Worm (Caenorhabditis elegans): Measurements from ENCODE around the gene klc-2.

The klc-2 gene

DNA sequence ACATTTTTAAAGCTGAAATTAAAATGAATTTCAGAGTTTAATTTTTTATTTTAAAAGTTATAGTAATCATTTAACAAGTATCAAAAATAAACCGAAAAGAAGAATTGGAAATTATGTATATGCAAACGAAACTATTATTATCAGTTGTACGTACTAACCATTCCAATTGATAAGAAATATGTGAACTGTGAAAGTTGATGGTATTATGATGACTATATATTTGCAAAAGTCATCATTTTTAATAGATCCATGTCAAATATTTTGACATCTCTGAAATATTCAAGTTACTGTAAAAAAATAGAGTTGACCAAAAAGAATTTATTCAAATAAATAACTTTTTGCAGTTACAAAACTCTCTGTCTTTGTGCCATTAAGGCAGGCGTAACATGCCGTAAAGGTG, 33.2 kb downstream of the klc-2 start, which contains the start of gene ugt-48:
Gene ugt-48 (minus strand): TSS at position 12 of the 400 bp plus-strand sequence.
- TF ChIP-seq elt-2 (tag; optimal IDR thresholded peaks at IDR 0.05) (peak; percentile 33), snpc-4 (tag; optimal IDR thresholded peaks at IDR 0.05) (no peak), pqm-1 (tag; optimal IDR thresholded peaks at IDR 0.05) (peak; percentile 21)

ce11 chrV:5538500-5538899, 42.7 kb downstream of the klc-2 start, which contains the start of gene cft-1:
Gene cft-1, plus strand, starts transcription at chrV:5538800.
- TF ChIP-seq elt-2 (tag; optimal IDR thresholded peaks at IDR 0.05) (no peak), unc-39 (tag; optimal IDR thresholded peaks at IDR 0.05) (no peak), eor-1 (tag; optimal IDR thresholded peaks at IDR 0.05) (no peak), nhr-12 (tag; optimal IDR thresholded peaks at IDR 0.05) (no peak), ceh-16 (tag; optimal IDR thresholded peaks at IDR 0.05) (no peak), nhr-23 (tag; optimal IDR thresholded peaks at IDR 0.05) (no peak), nhr-237 (tag; optimal IDR thresholded peaks at IDR 0.05) (no peak), jun-1 (tag; optimal IDR thresholded peaks at IDR 0.05) (no peak), pqm-1 (tag; optimal IDR thresholded peaks at IDR 0.05) (no peak), lin-39 (tag; optimal IDR thresholded peaks at IDR 0.05) (no peak), ztf-11 (tag; optimal IDR thresholded peaks at IDR 0.05) (no peak)

- TF ChIP-seq pqm-1 (tag; optimal IDR thresholded peaks at IDR 0.05), result no peak
- TF ChIP-seq snpc-4 (tag; optimal IDR thresholded peaks at IDR 0.05), result no peak
- no peak for TF ChIP-seq tbx-2 (tag; optimal IDR thresholded peaks at IDR 0.05)
- no peak for TF ChIP-seq nhr-12 (tag; optimal IDR thresholded peaks at IDR 0.05)
- TF ChIP-seq ceh-16 (tag; optimal IDR thresholded peaks at IDR 0.05), result no peak
- TF ChIP-seq pha-4 (tag; optimal IDR thresholded peaks at IDR 0.05), result peak; percentile 23
- no peak for TF ChIP-seq skn-1 (tag; optimal IDR thresholded peaks at IDR 0.05)
- peak; percentile 9 for TF ChIP-seq lin-39 (tag; optimal IDR thresholded peaks at IDR 0.05)
- no peak for TF ChIP-seq nhr-11 (tag; optimal IDR thresholded peaks at IDR 0.05)
- no peak for TF ChIP-seq unc-39 (tag; optimal IDR thresholded peaks at IDR 0.05)
- TF ChIP-seq elt-1 (tag; optimal IDR thresholded peaks at IDR 0.05), result no peak
- no peak for TF ChIP-seq egl-5 (tag; optimal IDR thresholded peaks at IDR 0.05)
- TF ChIP-seq lin-15B (tag; optimal IDR thresholded peaks at IDR 0.05), result peak; percentile 2
- no peak for TF ChIP-seq fos-1 (tag; optimal IDR thresholded peaks at IDR 0.05)
- TF ChIP-seq egl-27 (tag; optimal IDR thresholded peaks at IDR 0.05), result no peak
- TF ChIP-seq daf-12 (tag; optimal IDR thresholded peaks at IDR 0.05), result no peak
- no peak for TF ChIP-seq ceh-9 (tag; optimal IDR thresholded peaks at IDR 0.05)
- no peak for TF ChIP-seq elt-2 (tag; optimal IDR thresholded peaks at IDR 0.05)
Measured at ce11 chrV:5536240-5536811, 44.9 kb downstream of the klc-2 start, which contains the start of the genes cox-16 and syp-2. Gene cox-16, minus strand, starts transcription at chrV:5536243. Gene syp-2, plus strand, starts transcription at chrV:5536487.

DNA sequence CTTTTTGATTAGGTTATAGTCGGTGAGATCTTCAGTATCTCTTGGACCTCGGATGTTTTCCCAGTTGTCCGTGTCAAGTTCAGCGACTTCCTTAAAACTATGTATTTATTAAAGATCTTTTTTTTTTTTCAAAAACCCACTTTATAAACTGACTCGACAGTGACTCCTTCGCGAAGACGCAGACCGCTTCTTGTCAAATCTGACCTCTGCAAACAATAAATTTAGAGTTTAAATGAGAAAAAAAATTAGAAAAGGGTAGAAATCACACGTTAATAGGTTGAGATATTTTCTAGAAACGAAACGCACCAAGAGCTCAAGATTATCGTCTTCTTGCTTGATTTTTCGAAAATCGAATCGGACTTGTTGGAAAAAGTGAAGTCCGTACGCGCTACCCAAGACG, 45.4 kb downstream of the klc-2 start, which contains the start of gene C24G6.8:
Gene C24G6.8 (minus strand): TSS at position 101 of the 400 bp plus-strand sequence.
- no peak for TF ChIP-seq ama-1 (optimal IDR thresholded peaks at IDR 0.05)
- no peak for TF ChIP-seq pqm-1 (tag; optimal IDR thresholded peaks at IDR 0.05)
- no peak for TF ChIP-seq unc-39 (tag; optimal IDR thresholded peaks at IDR 0.05)
- TF ChIP-seq nhr-25 (tag; optimal IDR thresholded peaks at IDR 0.05), result no peak
- TF ChIP-seq tbx-2 (tag; optimal IDR thresholded peaks at IDR 0.05), result no peak

DNA sequence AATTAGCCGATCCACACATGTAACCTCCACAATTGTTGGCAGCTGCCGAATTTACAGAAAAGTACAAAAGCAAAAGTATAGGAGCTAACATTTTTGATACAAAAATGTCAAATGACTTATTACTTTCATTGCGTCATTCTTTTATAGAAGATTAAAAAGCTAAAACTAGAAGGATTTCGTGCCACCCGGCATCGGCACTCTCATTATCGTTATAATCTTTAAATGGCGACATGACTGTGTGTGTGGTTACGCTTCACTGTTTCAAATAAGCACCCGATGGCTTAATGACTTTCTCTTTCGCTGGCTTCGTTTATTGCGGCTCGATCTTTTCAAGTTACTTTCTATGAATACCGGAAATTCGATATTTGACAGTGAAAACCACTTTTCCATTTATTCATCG, 47.5 kb downstream of the klc-2 start, which contains the start of gene grl-1:
Gene grl-1 (minus strand): TSS at position 101 of the 400 bp plus-strand sequence.
- TF ChIP-seq fkh-10 (GFP tag; optimal IDR thresholded peaks at IDR 0.05) (no peak), ZK546.5 (tag; optimal IDR thresholded peaks at IDR 0.05) (no peak), lsy-12 (tag; optimal IDR thresholded peaks at IDR 0.05) (no peak), ztf-11 (tag; optimal IDR thresholded peaks at IDR 0.05) (no peak), lin-39 (tag; optimal IDR thresholded peaks at IDR 0.05) (no peak), ztf-4 (tag; optimal IDR thresholded peaks at IDR 0.05) (no peak)

DNA sequence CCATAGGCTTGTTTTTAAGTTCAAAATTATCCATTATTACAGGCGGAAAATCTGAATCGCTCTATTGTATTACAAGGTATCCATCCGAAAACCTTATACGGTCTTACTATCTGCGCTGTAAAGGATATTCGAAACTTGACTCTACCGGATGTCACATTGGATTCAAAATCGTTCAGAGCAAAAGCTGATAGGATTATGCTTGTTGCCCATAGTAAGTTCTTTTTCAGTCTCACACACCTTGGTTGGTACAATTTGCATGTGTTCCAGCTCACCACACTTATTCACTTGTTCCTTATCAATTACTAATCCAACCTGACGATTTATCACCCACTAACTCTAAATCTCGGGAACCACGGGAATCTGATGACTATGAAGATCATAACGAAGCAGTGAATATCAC, 53.5 kb downstream of the klc-2 start:
- TF ChIP-seq nhr-77 (tag; optimal IDR thresholded peaks at IDR 0.05), result no peak
- TF ChIP-seq ztf-4 (tag; optimal IDR thresholded peaks at IDR 0.05), result no peak
- no peak for TF ChIP-seq snpc-4 (tag; optimal IDR thresholded peaks at IDR 0.05)
- no peak for TF ChIP-seq R02D3.7 (tag; optimal IDR thresholded peaks at IDR 0.05)
- no peak for TF ChIP-seq nhr-28 (tag; optimal IDR thresholded peaks at IDR 0.05)
- TF ChIP-seq unc-39 (tag; optimal IDR thresholded peaks at IDR 0.05), result no peak
- TF ChIP-seq jun-1 (tag; optimal IDR thresholded peaks at IDR 0.05), result no peak
- no peak for TF ChIP-seq mml-1 (tag; optimal IDR thresholded peaks at IDR 0.05)
- TF ChIP-seq pqm-1 (tag; optimal IDR thresholded peaks at IDR 0.05), result no peak
- no peak for TF ChIP-seq fkh-2 (tag; optimal IDR thresholded peaks at IDR 0.05)
- no peak for TF ChIP-seq ceh-9 (tag; optimal IDR thresholded peaks at IDR 0.05)
- no peak for TF ChIP-seq lin-15B (tag; optimal IDR thresholded peaks at IDR 0.05)
- no peak for TF ChIP-seq hmg-11 (tag; optimal IDR thresholded peaks at IDR 0.05)
- TF ChIP-seq lin-39 (tag; optimal IDR thresholded peaks at IDR 0.05), result no peak

Measured in whole organism, L3 larva.